Worm (Caenorhabditis elegans): ENCODE data around the gene panl-3.

The panl-3 gene

ce11 chrIII:9871032-9871431, 52.2 kb downstream of the panl-3 start, which contains the start of gene ZK757.1:
Gene ZK757.1, minus strand, starts transcription at chrIII:9871132.
- TF ChIP-seq nhr-85 (tag) (no peak), mdl-1 (tag; optimal IDR thresholded peaks at IDR 0.05) (no peak), efl-1 (optimal IDR thresholded peaks at IDR 0.05) (no peak), efl-1 (GFP tag; optimal IDR thresholded peaks at IDR 0.05 in 1 of 2) (no peak), lin-35 (GFP tag; optimal IDR thresholded peaks at IDR 0.05) (no peak), egl-13 (tag; optimal IDR thresholded peaks at IDR 0.05) (no peak), dpl-1 (GFP tag; optimal IDR thresholded peaks at IDR 0.05) (no peak), fkh-4 (tag; optimal IDR thresholded peaks at IDR 0.05; ENCODE audit: borderline replicate concordance) (no peak), mep-1 (tag; optimal IDR thresholded peaks at IDR 0.05) (no peak), snu-23 (GFP tag; optimal IDR thresholded peaks at IDR 0.05) (no peak), nhr-11 (tag; optimal IDR thresholded peaks at IDR 0.05) (no peak), snpc-4 (tag; optimal IDR thresholded peaks at IDR 0.05) (no peak), unc-62 (GFP tag; optimal IDR thresholded peaks at IDR 0.05) (no peak), ceh-82 (tag; optimal IDR thresholded peaks at IDR 0.05) (no peak), irx-1 (tag; optimal IDR thresholded peaks at IDR 0.05) (no peak), nhr-12 (tag; optimal IDR thresholded peaks at IDR 0.05) (no peak), aha-1 (tag; optimal IDR thresholded peaks at IDR 0.05) (no peak), nhr-84 (tag; optimal IDR thresholded peaks at IDR 0.05) (no peak), nhr-71 (tag; optimal IDR thresholded peaks at IDR 0.05) (no peak), mab-9 (GFP tag; IDR thresholded peaks at IDR 0.05) (no peak), nhr-28 (tag; optimal IDR thresholded peaks at IDR 0.05) (no peak)
